Worm (Caenorhabditis elegans) whole organism, L4 larva: ENCODE results near the gene rnr-1.

Experiments
- T26A8.4 ChIP-seq: fragments of 200-800 bp; sonication (Bioruptor generic); IDR thresholded peaks from 2 replicates; pipeline ENCODE4 v1.3.6; 2022; ENCODE audit warnings: missing genetic modification characterization, missing compliant biosample characterization
- Y105C5A.15 ChIP-seq: fragments of 200-800 bp; sonication (Bioruptor generic); IDR thresholded peaks from 2 replicates; pipeline ENCODE4 v1.3.6; 2022; ENCODE audit warnings: missing genetic modification characterization, missing compliant biosample characterization
- Y5F2A.4 ChIP-seq: fragments of 200-800 bp; sonication (Bioruptor generic); optimal IDR thresholded peaks from 2 replicates; lab custom pipeline; 2018; ENCODE audit warnings: mild to moderate bottlenecking, missing genetic modification characterization, missing compliant biosample characterization
- aha-1 ChIP-seq: fragments of 150-350 bp; peaks from one replicate; lab custom pipeline; 2014; ENCODE audit warnings: missing biosample characterization, missing genetic modification characterization
- aly-2 ChIP-seq: sonication (generic microtip); optimal IDR thresholded peaks from 2 replicates; lab custom pipeline; 2018; ENCODE audit warnings: missing biosample characterization, missing genetic modification characterization
- arid-1 ChIP-seq: fragments of 200-800 bp; sonication (Bioruptor generic); conservative IDR thresholded peaks from 2 replicates; pipeline ENCODE4 v1.3.6; 2022; ENCODE audit warnings: missing genetic modification reagents, missing genetic modification characterization, missing compliant biosample characterization
- attf-4 ChIP-seq: sonication (generic microtip); optimal IDR thresholded peaks from 3 replicates; lab custom pipeline; 2017; ENCODE audit warnings: missing biosample characterization, missing genetic modification characterization
- ceh-20 ChIP-seq: fragments of 200-800 bp; sonication (Bioruptor generic); IDR thresholded peaks from 2 replicates; pipeline ENCODE4 v1.3.6; 2022; ENCODE audit warnings: missing genetic modification reagents, missing genetic modification characterization, missing compliant biosample characterization
- ceh-44 ChIP-seq: fragments of 200-800 bp; sonication (Bioruptor generic); IDR thresholded peaks from 2 replicates; pipeline ENCODE4 v1.3.6; 2022; ENCODE audit warnings: missing genetic modification reagents, missing genetic modification characterization, missing compliant biosample characterization
- daf-12 ChIP-seq: fragments of 150-350 bp; optimal IDR thresholded peaks from 2 replicates; lab custom pipeline; 2014; ENCODE audit warnings: missing biosample characterization, missing genetic modification reagents, missing genetic modification characterization
- daf-16 ChIP-seq, 3 experiments: sonication (generic microtip); optimal IDR thresholded peaks; 2 replicates each; lab custom pipeline; 2016 to 2017; ENCODE audit warnings: missing genetic modification characterization in 3 of 3, missing genetic modification reagents in 3 of 3, mild to moderate bottlenecking in 2 of 3, missing compliant biosample characterization in 2 of 3, missing biosample characterization in 1 of 3, moderate library complexity in 1 of 3
- dmd-6 ChIP-seq: fragments of 200-800 bp; sonication (Bioruptor generic); IDR thresholded peaks from 2 replicates; pipeline ENCODE4 v1.3.6; 2022; ENCODE audit warnings: missing genetic modification reagents, missing genetic modification characterization, missing compliant biosample characterization
- dmd-9 ChIP-seq: fragments of 200-800 bp; sonication (Bioruptor generic); IDR thresholded peaks from 2 replicates; pipeline ENCODE4 v1.3.6; 2022; ENCODE audit warnings: missing genetic modification reagents, missing genetic modification characterization, missing compliant biosample characterization
- dpl-1 ChIP-seq: fragments of 150-350 bp; optimal IDR thresholded peaks from 2 replicates; lab custom pipeline; 2014; ENCODE audit warnings: missing biosample characterization, missing genetic modification reagents, missing genetic modification characterization
- dve-1 ChIP-seq: sonication (generic microtip); optimal IDR thresholded peaks from 2 replicates; lab custom pipeline; 2017; ENCODE audit warnings: antibody characterized with exemption, mild to moderate bottlenecking, missing genetic modification characterization, missing compliant biosample characterization; ENCODE audit not compliant: insufficient read depth
- egl-43 ChIP-seq: fragments of 200-800 bp; sonication (Bioruptor generic); IDR thresholded peaks from 2 replicates; pipeline ENCODE4 v1.3.6; 2022; ENCODE audit warnings: missing genetic modification reagents, missing genetic modification characterization, missing compliant biosample characterization
- fos-1 ChIP-seq: fragments of 150-350 bp; optimal IDR thresholded peaks from 2 replicates; lab custom pipeline; 2014; ENCODE audit warnings: missing biosample characterization, missing genetic modification characterization
- hif-1 ChIP-seq, 2 experiments: sonication (generic microtip); optimal IDR thresholded peaks; 2 replicates each; lab custom pipeline; 2016 to 2017; ENCODE audit warnings: missing compliant biosample characterization in 2 of 2, missing genetic modification characterization in 2 of 2, missing genetic modification reagents in 2 of 2, missing genotype in 2 of 2, mild to moderate bottlenecking in 1 of 2
- hlh-11 ChIP-seq: fragments of 200-800 bp; sonication (Bioruptor generic); optimal IDR thresholded peaks from 2 replicates; lab custom pipeline; 2018; ENCODE audit warnings: mild to moderate bottlenecking, missing genetic modification characterization, missing compliant biosample characterization
- hlh-30 ChIP-seq: sonication (generic microtip); optimal IDR thresholded peaks from 2 replicates; lab custom pipeline; 2017; ENCODE audit warnings: antibody characterized with exemption, mild to moderate bottlenecking, missing genetic modification characterization, missing compliant biosample characterization; ENCODE audit not compliant: insufficient read depth
- hmg-1.1 ChIP-seq: fragments of 200-800 bp; sonication (Bioruptor generic); IDR thresholded peaks from 2 replicates; pipeline ENCODE4 v1.3.6; 2022; ENCODE audit warnings: missing genetic modification reagents, missing genetic modification characterization, missing compliant biosample characterization
- jun-1 ChIP-seq: fragments of 150-350 bp; optimal IDR thresholded peaks from 2 replicates; lab custom pipeline; 2014; ENCODE audit warnings: missing biosample characterization, missing genetic modification reagents, missing genetic modification characterization
- lim-7 ChIP-seq: fragments of 200-800 bp; sonication (Bioruptor generic); IDR thresholded peaks from 2 replicates; pipeline ENCODE4 v1.3.6; 2022; ENCODE audit warnings: missing genetic modification characterization, missing compliant biosample characterization
- lin-13 ChIP-seq: fragments of 150-350 bp; optimal IDR thresholded peaks from 2 replicates; lab custom pipeline; 2014; ENCODE audit warnings: missing biosample characterization, missing genetic modification reagents, missing genetic modification characterization
- lsy-2 ChIP-seq, 2 experiments: fragments of 150-350 bp in 1 of 2; sonication (generic microtip) in 1 of 2; optimal IDR thresholded peaks; 2 replicates each; lab custom pipeline; 2014 to 2017; ENCODE audit warnings: missing biosample characterization in 2 of 2, missing genetic modification characterization in 2 of 2
- mdl-1 ChIP-seq, 2 experiments: fragments of 150-350 bp in 1 of 2; sonication (generic microtip) in 1 of 2; optimal IDR thresholded peaks; 2 replicates each; lab custom pipeline; 2014 to 2017; ENCODE audit warnings: missing biosample characterization in 2 of 2, missing genetic modification characterization in 2 of 2
- mdt-29 ChIP-seq: fragments of 200-800 bp; sonication (Bioruptor generic); IDR thresholded peaks from 2 replicates; pipeline ENCODE4 v1.3.6; 2022; ENCODE audit warnings: missing genetic modification reagents, missing genetic modification characterization, missing compliant biosample characterization
- mep-1 ChIP-seq: fragments of 150-350 bp; sonication (generic microtip); optimal IDR thresholded peaks from 3 replicates; lab custom pipeline; 2014; ENCODE audit warnings: missing biosample characterization, missing genetic modification characterization
- mes-2 ChIP-seq: sonication (generic microtip); optimal IDR thresholded peaks from 2 replicates; lab custom pipeline; 2016; ENCODE audit warnings: missing genotype, mild to moderate bottlenecking, missing genetic modification characterization, missing compliant biosample characterization; ENCODE audit not compliant: poor library complexity, severe bottlenecking
- mxl-3 ChIP-seq: fragments of 200-800 bp; sonication (Bioruptor generic); optimal IDR thresholded peaks from 2 replicates; lab custom pipeline; 2018; ENCODE audit warnings: mild to moderate bottlenecking, missing genetic modification characterization, missing compliant biosample characterization
- nhr-28 ChIP-seq: fragments of 150-350 bp; optimal IDR thresholded peaks from 2 replicates; lab custom pipeline; 2014; ENCODE audit warnings: missing biosample characterization, missing genetic modification characterization
- nhr-6 ChIP-seq: fragments of 150-350 bp; optimal IDR thresholded peaks from 2 replicates; lab custom pipeline; 2014; ENCODE audit warnings: missing biosample characterization, missing genetic modification characterization
- pha-4 ChIP-seq, 2 experiments: fragments of 150-350 bp in 1 of 2; fragments of 200-800 bp in 1 of 2; sonication (Bioruptor generic) in 1 of 2; IDR thresholded peaks in 1 of 2; optimal IDR thresholded peaks in 1 of 2; 2 replicates each; pipeline versions ENCODE4 v1.3.6 to Lab custom; 2014 to 2022; ENCODE audit warnings: missing genetic modification characterization in 2 of 2, missing genetic modification reagents in 2 of 2, missing biosample characterization in 1 of 2, missing compliant biosample characterization in 1 of 2
- php-3 ChIP-seq: fragments of 200-800 bp; sonication (Bioruptor generic); IDR thresholded peaks from 2 replicates; pipeline ENCODE4 v1.3.6; 2022; ENCODE audit warnings: missing genetic modification reagents, missing genetic modification characterization, missing compliant biosample characterization
- pqm-1 ChIP-seq: sonication (generic microtip); optimal IDR thresholded peaks from 2 replicates; lab custom pipeline; 2017; ENCODE audit warnings: missing biosample characterization, missing genetic modification characterization
- rbr-2 ChIP-seq: sonication (generic microtip); optimal IDR thresholded peaks from 2 replicates; lab custom pipeline; 2016; ENCODE audit warnings: missing genotype, missing genetic modification characterization, missing compliant biosample characterization
- snpc-4 ChIP-seq: fragments of 150-350 bp; optimal IDR thresholded peaks from 2 replicates; lab custom pipeline; 2014; ENCODE audit warnings: missing biosample characterization, missing genetic modification characterization
- spr-1 ChIP-seq: sonication (generic microtip); optimal IDR thresholded peaks from 2 replicates; lab custom pipeline; 2016; ENCODE audit warnings: mild to moderate bottlenecking, missing genetic modification characterization, missing compliant biosample characterization
- unc-130 ChIP-seq: sonication (generic microtip); optimal IDR thresholded peaks from 2 replicates; lab custom pipeline; 2016; ENCODE audit warnings: missing genetic modification reagents, missing genetic modification characterization, missing compliant biosample characterization
- ztf-7 ChIP-seq: fragments of 150-350 bp; optimal IDR thresholded peaks from 2 replicates; lab custom pipeline; 2014; ENCODE audit warnings: missing biosample characterization, missing genetic modification characterization

Gene rnr-1

ce11 chrIII:9239983-9240382 is 11.4 kb upstream of the rnr-1 start, which contains the start of gene saeg-2:
saeg-2 (plus strand) TSS chrIII:9240363.
- TF ChIP-seq T26A8.4 (GFP tag; lab: Robert Waterston, UW), result peak; percentile 39; the same call in 1 of the 2 replicates
- TF ChIP-seq dmd-6 (GFP tag; lab: Robert Waterston, UW), result peak; percentile 19; the same call in 1 of the 2 replicates
- TF ChIP-seq egl-43 (GFP tag; lab: Robert Waterston, UW), result 0 out of 2 replicates have a peak, but pooled peaks have one; percentile 51
- no peak for TF ChIP-seq Y5F2A.4 (GFP tag; lab: Kevin White, UChicago)
- TF ChIP-seq ztf-7 (tag; lab: Kevin White, UChicago), result peak; percentile 14
- TF ChIP-seq rbr-2 (tag; lab: Kevin White, UChicago), result peak; percentile 34
- TF ChIP-seq pha-4 (GFP tag; IDR thresholded peaks at IDR 0.05; lab: Robert Waterston, UW), result no peak
- TF ChIP-seq pha-4 (tag; optimal IDR thresholded peaks at IDR 0.05; lab: Kevin White, UChicago), result peak; percentile 41
- peak; percentile 75 for TF ChIP-seq mxl-3 (GFP tag; lab: Kevin White, UChicago)
- no peak for TF ChIP-seq php-3 (GFP tag; lab: Robert Waterston, UW)
- peak; percentile 93 for TF ChIP-seq aha-1 (tag; lab: Kevin White, UChicago)
- no peak for TF ChIP-seq dmd-9 (GFP tag; lab: Robert Waterston, UW)
- 0 out of 2 replicates have a peak, but pooled peaks have one; percentile 35 for TF ChIP-seq Y105C5A.15 (GFP tag; lab: Robert Waterston, UW)
- TF ChIP-seq dve-1, result peak; percentile 60
- TF ChIP-seq mdl-1 (tag; optimal IDR thresholded peaks at IDR 0.05; lab: Kevin White, UChicago), result peak in 1 of 2 experiments; percentile 71
- TF ChIP-seq mep-1 (tag; lab: Kevin White, UChicago), result peak; percentile 52
- no peak for TF ChIP-seq nhr-6
- TF ChIP-seq mes-2 (tag; lab: Kevin White, UChicago), result peak; percentile 34
- no peak for TF ChIP-seq unc-130 (GFP tag; lab: Kevin White, UChicago)
- TF ChIP-seq jun-1, result no peak
- no peak for TF ChIP-seq fos-1 (tag; lab: Kevin White, UChicago)
- peak; percentile 62 for TF ChIP-seq hmg-1.1 (GFP tag; lab: Robert Waterston, UW)
- no peak for TF ChIP-seq daf-16 (GFP tag; optimal IDR thresholded peaks at IDR 0.05; lab: Kevin White, UChicago)
- peak; percentile 51 for TF ChIP-seq daf-16 (tag; optimal IDR thresholded peaks at IDR 0.05; lab: Kevin White, UChicago)
- peak in 1 of 2 experiments; percentile 23 for TF ChIP-seq lsy-2 (tag; optimal IDR thresholded peaks at IDR 0.05; lab: Kevin White, UChicago)
- peak; percentile 31 for TF ChIP-seq dpl-1 (GFP tag; lab: Kevin White, UChicago)
- peak; percentile 36 for TF ChIP-seq pqm-1
- peak; percentile 56 for TF ChIP-seq lin-13 (GFP tag; lab: Kevin White, UChicago)
- peak; percentile 78 for TF ChIP-seq hlh-11 (tag; lab: Kevin White, UChicago)
- no peak for TF ChIP-seq spr-1
- no peak for TF ChIP-seq arid-1 (GFP tag; lab: Robert Waterston, UW)
- TF ChIP-seq nhr-28 (tag; lab: Kevin White, UChicago), result peak; percentile 36
- TF ChIP-seq aly-2 (tag; lab: Kevin White, UChicago), result no peak
- TF ChIP-seq hif-1 (tag; optimal IDR thresholded peaks at IDR 0.05; lab: Kevin White, UChicago), result peak in 1 of 2 experiments; percentile 15
- TF ChIP-seq hlh-30 (tag; lab: Kevin White, UChicago), result peak; percentile 31

- TF ChIP-seq daf-12 (no peak), nhr-28 (tag; lab: Kevin White, UChicago) (peak; percentile 40), hlh-11 (tag; lab: Kevin White, UChicago) (peak; percentile 23), lim-7 (GFP tag; lab: Robert Waterston, UW) (no peak), ceh-20 (GFP tag; lab: Robert Waterston, UW) (no peak), dve-1 (peak; percentile 5), attf-4 (no peak), mdt-29 (GFP tag; lab: Robert Waterston, UW) (no peak), aly-2 (tag; lab: Kevin White, UChicago) (no peak), snpc-4 (tag; lab: Kevin White, UChicago) (no peak), daf-16 (GFP tag; optimal IDR thresholded peaks at IDR 0.05; lab: Kevin White, UChicago) (no peak), daf-16 (tag; optimal IDR thresholded peaks at IDR 0.05; lab: Kevin White, UChicago) (peak; percentile 85), ceh-44 (GFP tag; lab: Robert Waterston, UW) (no peak), pqm-1 (peak; percentile 74), Y105C5A.15 (GFP tag; lab: Robert Waterston, UW) (no peak)
- TF ChIP-seq, all 104 proteins: peak for 5
Measured at ce11 chrIII:9237626-9238025, 9.0 kb upstream of the rnr-1 start.
